Fruit fly (Drosophila melanogaster) whole organism: ENCODE results near the gene ine.

ENCODE experiments used
- CG8478 ChIP-seq: fragments of >200 bp; optimal IDR thresholded peaks from 2 replicates; lab custom pipeline; 2018; ENCODE audit warnings: inconsistent platforms
- EcR ChIP-seq, 2 experiments: fragments of >200 bp; optimal IDR thresholded peaks; 2 replicates each; lab custom pipeline; 2017; ENCODE audit warnings: missing biosample characterization in 2 of 2, missing genetic modification characterization in 2 of 2, missing genetic modification reagents in 2 of 2
- pan ChIP-seq: fragments of >200 bp; optimal IDR thresholded peaks from 2 replicates; lab custom pipeline; 2017
- psq ChIP-seq: fragments of >200 bp; optimal IDR thresholded peaks from 2 replicates; lab custom pipeline; 2017
- usp ChIP-seq: fragments of >200 bp; optimal IDR thresholded peaks from 2 replicates; lab custom pipeline; 2017; ENCODE audit warnings: missing biosample characterization, missing genetic modification characterization, mixed read lengths

DNA sequence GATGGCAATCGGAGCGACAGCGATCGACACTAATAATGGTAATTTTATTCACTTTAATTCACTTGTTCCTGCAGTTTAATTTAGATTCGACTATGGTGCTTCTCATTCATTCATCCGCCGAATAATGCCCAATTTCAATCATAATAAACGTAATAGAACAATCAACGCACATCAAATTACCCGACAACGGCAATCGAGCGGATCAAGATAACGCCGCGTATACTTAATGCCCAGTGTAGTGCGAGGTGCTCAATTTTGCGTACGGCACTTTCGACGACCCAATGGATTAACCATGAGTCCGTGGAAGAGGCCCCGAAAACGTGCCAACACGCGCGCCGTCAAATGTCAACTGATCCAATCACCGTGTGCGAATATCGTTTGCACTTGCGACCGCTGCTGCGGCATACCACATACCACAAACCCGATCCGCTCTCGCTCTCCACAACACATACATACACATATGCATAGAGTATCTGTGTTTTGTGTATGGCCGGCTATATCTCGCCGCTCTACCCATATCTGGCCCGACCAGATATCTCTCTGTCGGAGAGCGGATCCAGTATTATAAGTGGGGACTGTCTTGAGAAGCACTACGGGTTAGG is at the start of gene ine:
- TF ChIP-seq psq (lab: Kevin White, UChicago) (no peak), CG8478 (no peak), usp (GFP tag; lab: Kevin White, UChicago) (no peak), pan (no peak), EcR (GFP tag; optimal IDR thresholded peaks at IDR 0.05; lab: Kevin White, UChicago) (no peak)
